Worm (Caenorhabditis elegans) whole organism, young adult: Measurements from ENCODE around the gene C08B6.6.

Source experiments
- B0035.1 ChIP-seq: sonication (generic microtip); optimal IDR thresholded peaks from 2 replicates; lab custom pipeline; 2016; ENCODE audit warnings: missing genetic modification characterization, mild to moderate bottlenecking, missing compliant biosample characterization, missing genotype, missing genetic modification reagents
- C06A6.2 ChIP-seq: fragments of 200-800 bp; sonication (Bioruptor generic); conservative IDR thresholded peaks from 2 replicates; pipeline ENCODE4 v1.3.6; 2022; ENCODE audit warnings: missing genetic modification characterization, missing compliant biosample characterization
- D2030.7 ChIP-seq: fragments of 200-800 bp; sonication (Bioruptor generic); IDR thresholded peaks from 2 replicates; pipeline ENCODE4 v1.3.6; 2022; ENCODE audit warnings: missing genetic modification reagents, missing genetic modification characterization, missing compliant biosample characterization
- F57C9.4 ChIP-seq: sonication (generic microtip); optimal IDR thresholded peaks from 2 replicates; lab custom pipeline; 2017; ENCODE audit warnings: mild to moderate bottlenecking, missing genetic modification characterization, missing compliant biosample characterization
- K12H6.12 ChIP-seq: fragments of 200-800 bp; sonication (Bioruptor generic); optimal IDR thresholded peaks from 2 replicates; lab custom pipeline; 2018; ENCODE audit warnings: mild to moderate bottlenecking, missing genetic modification characterization, missing compliant biosample characterization
- T26A5.8 ChIP-seq: sonication (generic microtip); optimal IDR thresholded peaks from 2 replicates; lab custom pipeline; 2016; ENCODE audit warnings: missing genetic modification characterization, missing compliant biosample characterization
- Y53F4B.3 ChIP-seq: fragments of 200-800 bp; sonication (Bioruptor generic); IDR thresholded peaks from 2 replicates; pipeline ENCODE4 v1.3.6; 2022; ENCODE audit warnings: missing genetic modification reagents, missing genetic modification characterization, missing compliant biosample characterization
- Y67H2A.10 ChIP-seq: fragments of 200-800 bp; sonication (Bioruptor generic); conservative IDR thresholded peaks from 2 replicates; pipeline ENCODE4 v1.3.6; 2022; ENCODE audit warnings: missing genetic modification reagents, missing genetic modification characterization, missing compliant biosample characterization
- ZK185.1 ChIP-seq: sonication (generic microtip); optimal IDR thresholded peaks from 2 replicates; lab custom pipeline; 2016; ENCODE audit warnings: mild to moderate bottlenecking, missing genetic modification characterization, missing compliant biosample characterization; ENCODE audit not compliant: poor library complexity, severe bottlenecking
- ama-1 ChIP-seq, 3 experiments: fragments of 150-350 bp in 1 of 3; sonication (generic microtip) in 2 of 3; optimal IDR thresholded peaks; 2 replicates each; lab custom pipeline; 2014 to 2018; ENCODE audit warnings: missing biosample characterization in 2 of 3, missing genetic modification characterization in 2 of 3, missing genetic modification reagents in 2 of 3
- aptf-2 ChIP-seq: fragments of 200-800 bp; sonication (Bioruptor generic); conservative IDR thresholded peaks from 2 replicates; pipeline ENCODE4 v1.3.6; 2022; ENCODE audit warnings: missing genetic modification reagents, missing genetic modification characterization, missing compliant biosample characterization
- athp-1 ChIP-seq: sonication (generic microtip); optimal IDR thresholded peaks from 2 replicates; lab custom pipeline; 2017; ENCODE audit warnings: mild to moderate bottlenecking, missing genetic modification characterization, missing compliant biosample characterization
- attf-6 ChIP-seq: fragments of 200-800 bp; sonication (Bioruptor generic); IDR thresholded peaks from 2 replicates; pipeline ENCODE4 v1.3.6; 2022; ENCODE audit warnings: missing genetic modification reagents, missing genetic modification characterization, missing compliant biosample characterization
- bed-2 ChIP-seq: fragments of 200-800 bp; sonication (Bioruptor generic); IDR thresholded peaks from 2 replicates; pipeline ENCODE4 v1.3.6; 2022; ENCODE audit warnings: missing genetic modification reagents, missing genetic modification characterization, missing compliant biosample characterization
- cebp-1 ChIP-seq, 2 experiments: fragments of 200-800 bp in 1 of 2; sonication (Bioruptor generic) in 1 of 2; sonication (generic microtip) in 1 of 2; IDR thresholded peaks in 1 of 2; optimal IDR thresholded peaks in 1 of 2; 2 replicates each; pipeline versions ENCODE4 v1.3.6 to Lab custom; 2017 to 2022; ENCODE audit warnings: missing compliant biosample characterization in 2 of 2, missing genetic modification characterization in 2 of 2, mild to moderate bottlenecking in 1 of 2, missing genetic modification reagents in 1 of 2, moderate library complexity in 1 of 2
- cebp-2 ChIP-seq: fragments of 200-800 bp; sonication (Bioruptor generic); IDR thresholded peaks from 2 replicates; pipeline ENCODE4 v1.3.6; 2022; ENCODE audit warnings: missing genetic modification characterization, missing compliant biosample characterization
- ceh-27 ChIP-seq: fragments of 200-800 bp; sonication (Bioruptor generic); optimal IDR thresholded peaks from 2 replicates; lab custom pipeline; 2018; ENCODE audit warnings: mild to moderate bottlenecking, missing genetic modification characterization, moderate library complexity, missing compliant biosample characterization
- egrh-3 ChIP-seq: fragments of 200-800 bp; sonication (Bioruptor generic); IDR thresholded peaks from 2 replicates; pipeline ENCODE4 v1.3.6; 2022; ENCODE audit warnings: missing genetic modification reagents, missing genetic modification characterization, missing compliant biosample characterization
- ekl-4 ChIP-seq: fragments of 200-800 bp; sonication (Bioruptor generic); IDR thresholded peaks from 2 replicates; pipeline ENCODE4 v1.3.6; 2022; ENCODE audit warnings: missing genetic modification reagents, missing genetic modification characterization, missing compliant biosample characterization
- ets-4 ChIP-seq: fragments of 200-800 bp; sonication (Bioruptor generic); optimal IDR thresholded peaks from 2 replicates; lab custom pipeline; 2018; ENCODE audit warnings: mild to moderate bottlenecking, missing genetic modification characterization, missing compliant biosample characterization
- hlh-12 ChIP-seq: sonication (generic microtip); optimal IDR thresholded peaks from 2 replicates; lab custom pipeline; 2016; ENCODE audit warnings: missing genetic modification characterization, missing compliant biosample characterization
- let-607 ChIP-seq, 2 experiments: fragments of 200-800 bp in 1 of 2; sonication (Bioruptor generic) in 1 of 2; sonication (generic microtip) in 1 of 2; optimal IDR thresholded peaks; 2 replicates each; lab custom pipeline; 2016 to 2018; ENCODE audit warnings: mild to moderate bottlenecking in 2 of 2, missing compliant biosample characterization in 2 of 2, missing genetic modification characterization in 2 of 2, moderate library complexity in 2 of 2, missing genotype in 1 of 2
- lin-40 ChIP-seq: sonication (generic microtip); optimal IDR thresholded peaks from 2 replicates; lab custom pipeline; 2016; ENCODE audit warnings: missing genetic modification characterization, mild to moderate bottlenecking, missing compliant biosample characterization, missing genotype, missing genetic modification reagents
- lir-1 ChIP-seq: fragments of 200-800 bp; sonication (Bioruptor generic); conservative IDR thresholded peaks from 2 replicates; pipeline ENCODE4 v1.3.6; 2022; ENCODE audit warnings: missing genetic modification reagents, missing genetic modification characterization, missing compliant biosample characterization
- lsl-1 ChIP-seq: fragments of 200-800 bp; sonication (Bioruptor generic); optimal IDR thresholded peaks from 2 replicates; lab custom pipeline; 2018; ENCODE audit warnings: mild to moderate bottlenecking, missing genetic modification characterization, moderate library complexity, missing compliant biosample characterization
- nfya-1 ChIP-seq: sonication (generic microtip); optimal IDR thresholded peaks from 2 replicates; lab custom pipeline; 2017; ENCODE audit warnings: antibody characterized with exemption, missing compliant biosample characterization, missing genetic modification characterization, borderline replicate concordance; ENCODE audit not compliant: insufficient read depth
- nfya-2 ChIP-seq: fragments of 200-800 bp; sonication (Bioruptor generic); IDR thresholded peaks from 2 replicates; pipeline ENCODE4 v1.3.6; 2022; ENCODE audit warnings: missing genetic modification reagents, missing genetic modification characterization, missing compliant biosample characterization
- nhr-27 ChIP-seq: fragments of 200-800 bp; sonication (Bioruptor generic); optimal IDR thresholded peaks from 2 replicates; lab custom pipeline; 2018; ENCODE audit warnings: mild to moderate bottlenecking, missing genetic modification characterization, moderate library complexity, missing compliant biosample characterization
- nhr-80 ChIP-seq: sonication (generic microtip); optimal IDR thresholded peaks from 2 replicates; lab custom pipeline; 2016; ENCODE audit warnings: missing genetic modification characterization, missing compliant biosample characterization
- nhr-90 ChIP-seq: sonication (generic microtip); optimal IDR thresholded peaks from 2 replicates; lab custom pipeline; 2016; ENCODE audit warnings: missing genotype, mild to moderate bottlenecking, missing genetic modification characterization, missing compliant biosample characterization
- sea-2 ChIP-seq: fragments of 200-800 bp; sonication (Bioruptor generic); IDR thresholded peaks from 2 replicates; pipeline ENCODE4 v1.3.6; 2022; ENCODE audit warnings: missing genetic modification characterization, missing compliant biosample characterization
- snpc-4 ChIP-seq, 5 experiments: fragments of 150-350 bp in 1 of 5; sonication (generic microtip) in 4 of 5; optimal IDR thresholded peaks; 2 replicates each; lab custom pipeline; 2014 to 2018; ENCODE audit warnings: missing genetic modification characterization in 5 of 5, missing biosample characterization in 3 of 5, antibody characterized with exemption in 2 of 5, mild to moderate bottlenecking in 2 of 5, missing compliant biosample characterization in 2 of 5, missing genotype in 2 of 5, moderate library complexity in 2 of 5, missing genetic modification reagents in 1 of 5
- sptf-2 ChIP-seq: fragments of 200-800 bp; sonication (Bioruptor generic); optimal IDR thresholded peaks from 2 replicates; lab custom pipeline; 2018; ENCODE audit warnings: mild to moderate bottlenecking, missing genetic modification characterization, missing compliant biosample characterization
- unc-62 ChIP-seq: fragments of 150-350 bp; optimal IDR thresholded peaks from 2 replicates; lab custom pipeline; 2014; ENCODE audit warnings: missing biosample characterization, missing genetic modification reagents, missing genetic modification characterization
- xnd-1 ChIP-seq: sonication (generic microtip); optimal IDR thresholded peaks from 2 replicates; lab custom pipeline; 2016; ENCODE audit warnings: missing genotype, missing genetic modification reagents, missing genetic modification characterization, missing compliant biosample characterization
- zfh-2 ChIP-seq: fragments of 200-800 bp; sonication (Bioruptor generic); conservative IDR thresholded peaks from 2 replicates; pipeline ENCODE4 v1.3.6; 2022; ENCODE audit warnings: missing genetic modification reagents, missing genetic modification characterization, missing compliant biosample characterization
- ztf-26 ChIP-seq: sonication (generic microtip); optimal IDR thresholded peaks from 2 replicates; lab custom pipeline; 2017; ENCODE audit warnings: missing genetic modification characterization, missing compliant biosample characterization

C08B6.6 gene

DNA sequence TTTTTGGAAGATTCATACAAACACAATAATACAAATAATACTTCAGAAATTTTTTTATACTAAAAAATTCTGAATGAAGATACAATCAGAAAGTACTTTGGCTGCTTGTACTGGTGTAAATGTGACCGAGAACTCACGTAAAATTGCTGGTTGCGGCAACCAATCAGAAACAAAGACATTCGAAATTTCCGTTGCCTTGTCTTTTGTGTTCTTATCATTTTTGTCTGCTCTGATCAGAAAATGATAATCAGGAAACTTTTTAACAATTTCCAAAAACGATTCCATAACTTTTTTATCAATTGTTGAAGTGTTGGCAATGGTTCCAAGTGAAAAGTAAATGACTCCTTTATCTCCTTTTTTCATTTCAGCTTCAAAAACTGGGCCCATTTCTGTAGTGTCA lies 26.5 kb upstream of the C08B6.6 start:
- no peak for TF ChIP-seq athp-1 (tag; lab: Kevin White, UChicago)
- TF ChIP-seq aptf-2 (GFP tag; lab: Robert Waterston, UW): no peak
- peak; percentile 62 for TF ChIP-seq nhr-80 (tag; lab: Kevin White, UChicago)
- no peak for TF ChIP-seq cebp-1 (GFP tag; IDR thresholded peaks at IDR 0.05; lab: Robert Waterston, UW)
- no peak for TF ChIP-seq cebp-1 (tag; optimal IDR thresholded peaks at IDR 0.05; lab: Kevin White, UChicago)

DNA sequence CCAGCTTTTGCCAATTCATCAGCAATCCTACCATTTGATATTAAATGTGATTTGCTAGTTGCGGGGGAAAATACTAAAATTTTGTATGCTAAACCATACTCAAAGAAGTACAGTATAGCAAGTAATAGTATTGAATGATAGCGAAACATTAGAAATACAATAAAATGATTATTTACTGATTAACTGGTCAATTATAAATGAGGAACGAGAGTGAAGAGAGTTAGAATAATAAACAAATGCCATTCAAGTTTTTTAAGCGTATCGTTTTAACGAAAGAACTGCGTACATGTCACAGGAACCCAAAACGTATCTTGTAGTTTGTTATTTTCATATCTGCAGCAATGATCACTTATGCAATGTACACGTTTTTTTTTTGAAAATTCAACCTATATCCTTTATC lies 25.0 kb upstream of the C08B6.6 start, which contains the start of gene ugt-47:
Gene ugt-47 (minus strand): TSS at position 169 of the 400 bp plus-strand sequence.
- TF ChIP-seq lir-1 (GFP tag; lab: Robert Waterston, UW) (no peak), ztf-26 (tag; lab: Kevin White, UChicago) (no peak), sea-2 (GFP tag; lab: Robert Waterston, UW) (no peak), Y67H2A.10 (GFP tag; lab: Robert Waterston, UW) (no peak), cebp-2 (GFP tag; lab: Robert Waterston, UW) (no peak), let-607 (tag; optimal IDR thresholded peaks at IDR 0.05; lab: Kevin White, UChicago) (no peak), nfya-1 (tag; lab: Kevin White, UChicago) (no peak), B0035.1 (no peak), Y53F4B.3 (GFP tag; lab: Robert Waterston, UW) (no peak), attf-6 (GFP tag; lab: Robert Waterston, UW) (no peak), nhr-80 (tag; lab: Kevin White, UChicago) (peak; percentile 52), nfya-2 (GFP tag; lab: Robert Waterston, UW) (no peak), sptf-2 (no peak), K12H6.12 (tag; lab: Kevin White, UChicago) (no peak), xnd-1 (no peak), ets-4 (no peak), nhr-90 (tag; lab: Kevin White, UChicago) (no peak), unc-62 (GFP tag; lab: Kevin White, UChicago) (peak; percentile 14)

DNA sequence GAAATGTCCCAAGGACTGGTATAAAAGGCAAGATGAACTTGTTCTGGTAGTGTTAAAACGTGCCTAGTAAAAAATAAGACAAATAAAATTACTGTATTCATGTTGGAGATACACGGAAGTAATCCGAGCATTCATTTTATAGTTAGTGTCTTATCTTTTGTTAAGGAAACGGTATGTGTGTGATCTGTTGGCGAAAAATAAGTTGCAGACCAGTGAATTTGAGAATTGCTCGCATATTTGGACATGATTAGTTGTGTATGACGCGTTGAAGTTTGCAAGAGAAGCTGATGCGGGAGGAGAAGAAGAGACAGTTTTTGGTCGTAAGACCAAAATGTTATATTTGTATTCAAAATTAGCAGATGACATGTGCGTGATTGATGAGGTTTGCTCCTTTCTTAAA lies 21.5 kb upstream of the C08B6.6 start, which contains the start of gene C08B6.14:
Gene C08B6.14 (minus strand): TSS at position 101 of the 400 bp plus-strand sequence.
- TF ChIP-seq lin-40: no peak

DNA sequence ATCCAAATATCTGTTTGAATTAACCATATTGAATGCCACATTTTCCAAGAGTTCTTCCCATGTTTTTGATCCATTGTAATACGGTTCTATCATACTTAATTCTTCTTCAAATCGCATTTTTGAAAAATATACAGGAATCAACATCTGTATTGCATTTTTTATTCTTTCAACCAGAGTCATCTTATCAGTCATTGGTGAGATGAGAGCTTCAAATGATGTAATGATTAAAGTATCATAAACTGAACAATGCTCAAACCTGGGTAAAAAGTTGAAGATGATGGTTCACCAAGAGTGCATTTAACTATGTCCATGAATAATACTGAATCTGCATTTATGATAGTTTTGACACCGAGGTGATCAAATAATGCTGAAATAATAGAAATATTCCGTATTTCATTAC lies 19.6 kb upstream of the C08B6.6 start:
- TF ChIP-seq ceh-27 (GFP tag; lab: Kevin White, UChicago) (no peak), ekl-4 (GFP tag; lab: Robert Waterston, UW) (no peak), nhr-80 (tag; lab: Kevin White, UChicago) (peak; percentile 9), C06A6.2 (GFP tag; lab: Robert Waterston, UW) (no peak)
- TF ChIP-seq, all 124 proteins: peak for 1

DNA sequence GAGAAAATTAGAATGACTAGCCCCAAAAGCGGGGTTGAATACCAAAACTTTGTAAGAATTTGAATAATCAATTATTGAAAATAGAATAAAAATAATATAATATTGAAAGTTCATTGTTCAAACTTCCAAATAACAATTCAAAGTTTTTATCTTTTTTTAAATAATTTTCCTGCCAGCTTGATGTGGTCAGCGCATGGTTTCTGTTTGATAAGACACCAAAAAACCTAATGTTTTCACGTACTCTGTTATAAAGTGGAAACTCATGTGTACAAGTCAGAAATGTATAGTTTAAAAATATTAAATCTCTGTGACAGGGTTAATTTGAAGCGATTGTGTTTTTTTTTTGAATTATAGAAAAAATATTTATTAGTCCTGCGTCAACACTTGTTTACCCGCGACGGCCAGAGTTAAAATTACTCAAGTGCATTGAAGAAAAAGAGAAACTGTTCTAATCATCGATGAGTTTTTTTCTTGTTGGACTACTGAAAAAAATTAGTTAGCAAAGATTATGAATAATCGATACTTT lies 18.6 kb upstream of the C08B6.6 start, which contains the start of gene ugt-17:
Gene ugt-17 (minus strand): TSS at position 180 of the 526 bp plus-strand sequence.
- peak; percentile 74 for TF ChIP-seq nhr-80 (tag; lab: Kevin White, UChicago)
- TF ChIP-seq zfh-2 (GFP tag; lab: Robert Waterston, UW): no peak
- TF ChIP-seq snpc-4 (GFP tag; optimal IDR thresholded peaks at IDR 0.05; lab: Kevin White, UChicago): no peak
- peak in 1 of 4 experiments; percentile 8 for TF ChIP-seq snpc-4 (tag; optimal IDR thresholded peaks at IDR 0.05; lab: Kevin White, UChicago)

DNA sequence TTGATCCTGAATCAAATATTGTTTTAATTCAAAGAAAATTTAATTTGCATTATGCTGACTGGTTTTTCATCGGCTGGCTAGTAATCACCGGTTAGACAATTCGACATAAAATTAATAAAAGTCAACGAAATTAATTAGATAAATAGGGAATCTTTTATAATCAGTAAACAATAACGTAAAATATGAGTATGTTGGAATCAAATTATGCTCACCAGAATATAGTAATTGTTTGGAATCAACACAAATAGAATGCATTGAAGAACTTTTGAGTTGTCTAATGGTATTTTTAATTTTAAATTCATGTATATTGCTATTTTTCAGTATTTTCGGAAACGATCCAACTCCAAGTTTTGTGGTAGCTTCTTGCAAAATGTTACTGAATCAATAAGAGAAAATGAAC lies 18.0 kb upstream of the C08B6.6 start, which contains the start of gene C08B6.2:
Gene C08B6.2 (plus strand): TSS at position 301 of the 400 bp plus-strand sequence.
- TF ChIP-seq let-607 (tag; optimal IDR thresholded peaks at IDR 0.05; lab: Kevin White, UChicago) (no peak), egrh-3 (GFP tag; lab: Robert Waterston, UW) (no peak), aptf-2 (GFP tag; lab: Robert Waterston, UW) (no peak), snpc-4 (GFP tag; optimal IDR thresholded peaks at IDR 0.05; lab: Kevin White, UChicago) (no peak), snpc-4 (tag; optimal IDR thresholded peaks at IDR 0.05; lab: Kevin White, UChicago) (no peak), F57C9.4 (tag; lab: Kevin White, UChicago) (no peak), ama-1 (optimal IDR thresholded peaks at IDR 0.05; lab: Kevin White, UChicago) (no peak), ama-1 (GFP tag; optimal IDR thresholded peaks at IDR 0.05; lab: Kevin White, UChicago) (no peak), lsl-1 (GFP tag; lab: Kevin White, UChicago) (no peak), bed-2 (GFP tag; lab: Robert Waterston, UW) (no peak), T26A5.8 (tag; lab: Kevin White, UChicago) (no peak), nhr-27 (no peak), hlh-12 (no peak), D2030.7 (no peak), ZK185.1 (no peak)
